Worm (Caenorhabditis elegans) whole organism, L2 larva: ENCODE measurements around the gene Y43C5B.2.

ENCODE experiments used
- aly-2 ChIP-seq: fragments of 150-350 bp; optimal IDR thresholded peaks from 2 replicates; lab custom pipeline; 2014; ENCODE audit warnings: missing biosample characterization, missing genetic modification characterization
- blmp-1 ChIP-seq: sonication (generic microtip); optimal IDR thresholded peaks from 2 replicates; lab custom pipeline; 2017; ENCODE audit warnings: missing genetic modification characterization, mild to moderate bottlenecking, missing compliant biosample characterization, antibody characterized with exemption, moderate library complexity; ENCODE audit not compliant: insufficient read depth
- ceh-82 ChIP-seq: fragments of 150-350 bp; optimal IDR thresholded peaks from 2 replicates; lab custom pipeline; 2014; ENCODE audit warnings: missing biosample characterization, missing genetic modification characterization
- crh-2 ChIP-seq: sonication (generic microtip); optimal IDR thresholded peaks from 2 replicates; lab custom pipeline; 2017; ENCODE audit warnings: missing biosample characterization, missing genetic modification characterization
- lin-11 ChIP-seq: fragments of 150-350 bp; sonication (generic microtip); optimal IDR thresholded peaks from 2 replicates; lab custom pipeline; 2014; ENCODE audit warnings: missing biosample characterization, missing genetic modification characterization, inconsistent platforms, mixed read lengths
- lin-13 ChIP-seq: fragments of 150-350 bp; optimal IDR thresholded peaks from 2 replicates; lab custom pipeline; 2014; ENCODE audit warnings: missing biosample characterization, missing genetic modification reagents, missing genetic modification characterization
- nhr-11 ChIP-seq: fragments of 150-350 bp; optimal IDR thresholded peaks from 2 replicates; lab custom pipeline; 2014; ENCODE audit warnings: missing biosample characterization, missing genetic modification characterization
- nhr-12 ChIP-seq: fragments of 150-350 bp; optimal IDR thresholded peaks from 2 replicates; lab custom pipeline; 2014; ENCODE audit warnings: missing biosample characterization, missing genetic modification characterization
- nhr-23 ChIP-seq: fragments of 150-350 bp; optimal IDR thresholded peaks from 2 replicates; lab custom pipeline; 2014; ENCODE audit warnings: missing biosample characterization, missing genetic modification reagents, missing genetic modification characterization
- skn-1 ChIP-seq: sonication (generic microtip); optimal IDR thresholded peaks from 2 replicates; lab custom pipeline; 2017; ENCODE audit warnings: missing biosample characterization, missing genetic modification characterization
- sma-9 ChIP-seq, 2 experiments: fragments of 150-350 bp in 1 of 2; sonication (generic microtip) in 1 of 2; optimal IDR thresholded peaks; 2 replicates each; lab custom pipeline; 2014 to 2016; ENCODE audit warnings: missing genetic modification characterization in 2 of 2, mild to moderate bottlenecking in 1 of 2, missing biosample characterization in 1 of 2, missing compliant biosample characterization in 1 of 2, missing genetic modification reagents in 1 of 2, moderate library complexity in 1 of 2
- unc-62 ChIP-seq: fragments of 150-350 bp; optimal IDR thresholded peaks from 2 replicates; lab custom pipeline; 2014; ENCODE audit warnings: missing biosample characterization, missing genetic modification reagents, missing genetic modification characterization
- zag-1 ChIP-seq: fragments of 150-350 bp; optimal IDR thresholded peaks from 2 replicates; lab custom pipeline; 2014; ENCODE audit warnings: missing biosample characterization, missing genetic modification characterization
- ztf-11 ChIP-seq: sonication (generic microtip); optimal IDR thresholded peaks from 2 replicates; lab custom pipeline; 2017; ENCODE audit warnings: missing biosample characterization, missing genetic modification characterization

DNA sequence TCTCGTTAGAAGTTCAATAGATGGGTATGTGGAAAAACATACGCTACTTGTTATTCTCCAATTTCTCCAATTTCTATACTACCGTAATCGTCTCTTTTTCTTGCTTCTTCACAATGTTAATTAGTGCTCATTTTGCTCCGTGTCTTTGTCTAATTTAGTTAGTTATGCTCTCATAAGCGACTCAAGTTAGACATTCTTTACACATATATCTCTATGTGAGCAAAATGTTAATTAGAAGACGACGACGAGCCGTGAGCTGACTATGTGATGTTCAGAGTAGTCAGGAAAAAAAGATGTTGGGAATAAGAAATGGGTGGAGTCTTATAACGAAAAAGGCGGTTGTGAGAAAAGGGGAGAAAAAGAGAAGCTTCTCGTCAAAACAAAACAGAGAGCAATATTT is 4.6 kb downstream of the Y43C5B.2 start:
- TF ChIP-seq ztf-11 (no peak), crh-2 (tag; lab: Kevin White, UChicago) (peak; percentile 67), nhr-23 (no peak), ceh-82 (no peak), nhr-12 (no peak), lin-11 (tag; lab: Kevin White, UChicago) (no peak), lin-13 (GFP tag; lab: Kevin White, UChicago) (no peak), sma-9 (GFP tag; optimal IDR thresholded peaks at IDR 0.05; lab: Kevin White, UChicago) (no peak), sma-9 (tag; optimal IDR thresholded peaks at IDR 0.05; lab: Kevin White, UChicago) (no peak), zag-1 (tag; lab: Kevin White, UChicago) (no peak), skn-1 (no peak), aly-2 (no peak), blmp-1 (tag; lab: Kevin White, UChicago) (no peak), unc-62 (GFP tag; lab: Kevin White, UChicago) (no peak), nhr-11 (tag; lab: Kevin White, UChicago) (no peak)
